Fruit fly (Drosophila melanogaster) whole organism, embryonic: ENCODE data around the gene CG14868.

ENCODE experiments used
- Antp ChIP-seq: fragments of 200-800 bp; sonication (Bioruptor generic); optimal IDR thresholded peaks from 3 replicates; lab custom pipeline; 2016; ENCODE audit warnings: missing biosample characterization, missing genetic modification characterization
- Atf3 ChIP-seq: fragments of 200-800 bp; sonication (Bioruptor generic); optimal IDR thresholded peaks from 3 replicates; lab custom pipeline; 2016; ENCODE audit warnings: missing biosample characterization, missing genetic modification characterization
- BEAF-32 ChIP-seq: fragments of 200-800 bp; sonication (Bioruptor generic); optimal IDR thresholded peaks from 3 replicates; lab custom pipeline; 2017; ENCODE audit warnings: missing biosample characterization, missing genetic modification characterization, mild to moderate bottlenecking, moderate library complexity, missing genetic modification reagents
- Blimp-1 ChIP-seq: fragments of 200-800 bp; sonication (Bioruptor generic); optimal IDR thresholded peaks from 3 replicates; lab custom pipeline; 2018; ENCODE audit warnings: missing biosample characterization, missing genetic modification characterization, mild to moderate bottlenecking, moderate library complexity, missing genetic modification reagents
- CG1024 ChIP-seq: fragments of 200-800 bp; sonication (Bioruptor generic); IDR thresholded peaks from 2 replicates; pipeline ENCODE4 v1.3.6; 2022; ENCODE audit warnings: missing biosample characterization, missing genetic modification characterization
- CG10267 ChIP-seq: fragments of 200-800 bp; sonication (Bioruptor generic); optimal IDR thresholded peaks from 2 replicates; lab custom pipeline; 2018; ENCODE audit warnings: missing biosample characterization, mild to moderate bottlenecking, missing genetic modification characterization, moderate library complexity
- CG11456 ChIP-seq: fragments of 200-800 bp; sonication (Bioruptor generic); IDR thresholded peaks from 3 replicates; pipeline ENCODE4 v1.3.6; 2022; ENCODE audit warnings: missing biosample characterization, missing genetic modification characterization
- CG11560 ChIP-seq: fragments of 200-800 bp; sonication (Bioruptor generic); IDR thresholded peaks from 3 replicates; pipeline ENCODE4 v1.3.6; 2022; ENCODE audit warnings: missing biosample characterization, missing genetic modification characterization
- CG15479 ChIP-seq: fragments of 200-800 bp; sonication (Bioruptor generic); optimal IDR thresholded peaks from 3 replicates; lab custom pipeline; 2019; ENCODE audit warnings: missing biosample characterization, mild to moderate bottlenecking, missing genetic modification characterization, moderate library complexity
- CG1603 ChIP-seq: fragments of 200-800 bp; sonication (Bioruptor generic); optimal IDR thresholded peaks from 2 replicates; lab custom pipeline; 2019; ENCODE audit warnings: missing biosample characterization, mild to moderate bottlenecking, missing genetic modification characterization, moderate library complexity
- CG16863 ChIP-seq: fragments of 200-800 bp; sonication (Bioruptor generic); optimal IDR thresholded peaks from 3 replicates; lab custom pipeline; 2016; ENCODE audit warnings: missing biosample characterization, missing genetic modification characterization
- CG17361 ChIP-seq: fragments of 200-800 bp; sonication (Bioruptor generic); IDR thresholded peaks from 3 replicates; pipeline ENCODE4 v1.3.6; 2022; ENCODE audit warnings: missing biosample characterization, missing genetic modification characterization
- CG17829 ChIP-seq: fragments of 200-800 bp; optimal IDR thresholded peaks from 2 replicates; lab custom pipeline; 2019; ENCODE audit warnings: missing biosample characterization, mild to moderate bottlenecking, missing genetic modification characterization, moderate library complexity
- CG2712 ChIP-seq: fragments of 200-800 bp; optimal IDR thresholded peaks from 3 replicates; lab custom pipeline; 2019; ENCODE audit warnings: missing biosample characterization, mild to moderate bottlenecking, missing genetic modification characterization, moderate library complexity
- CG31441 ChIP-seq: fragments of 200-800 bp; sonication (Bioruptor generic); IDR thresholded peaks from 2 replicates; pipeline ENCODE4 v1.3.6; 2022; ENCODE audit warnings: missing biosample characterization, missing genetic modification characterization
- CG32772 ChIP-seq: fragments of 200-800 bp; sonication (Bioruptor generic); IDR thresholded peaks from 2 replicates; pipeline ENCODE4 v1.3.6; 2022; ENCODE audit warnings: missing biosample characterization, missing genetic modification characterization
- CG4707 ChIP-seq: fragments of 200-800 bp; sonication (Bioruptor generic); optimal IDR thresholded peaks from 2 replicates; lab custom pipeline; 2018; ENCODE audit warnings: missing biosample characterization, mild to moderate bottlenecking, missing genetic modification characterization, moderate library complexity
- CG6813 ChIP-seq: fragments of 200-800 bp; sonication (Bioruptor generic); optimal IDR thresholded peaks from 2 replicates; lab custom pipeline; 2017; ENCODE audit warnings: missing biosample characterization, missing genetic modification characterization, mild to moderate bottlenecking, moderate library complexity, missing genetic modification reagents
- CTCF ChIP-seq: fragments of 200-800 bp; sonication (Bioruptor generic); optimal IDR thresholded peaks from 2 replicates; lab custom pipeline; 2017; ENCODE audit warnings: missing biosample characterization, mild to moderate bottlenecking, missing genetic modification characterization, moderate library complexity
- CoRest ChIP-seq: fragments of 200-800 bp; sonication (Bioruptor generic); optimal IDR thresholded peaks from 3 replicates; lab custom pipeline; 2018; ENCODE audit warnings: missing biosample characterization, mild to moderate bottlenecking, missing genetic modification characterization, moderate library complexity
- CrebB ChIP-seq: fragments of 200-800 bp; sonication (Bioruptor generic); optimal IDR thresholded peaks from 3 replicates; lab custom pipeline; 2018; ENCODE audit warnings: missing biosample characterization, mild to moderate bottlenecking, missing genetic modification characterization
- D19A ChIP-seq: fragments of 200-800 bp; optimal IDR thresholded peaks from 3 replicates; lab custom pipeline; 2019; ENCODE audit warnings: missing biosample characterization, mild to moderate bottlenecking, missing genetic modification characterization, moderate library complexity
- Eip74EF ChIP-seq, 2 experiments: fragments of 200-800 bp in 1 of 2; fragments of >200 bp in 1 of 2; sonication (Bioruptor generic) in 1 of 2; optimal IDR thresholded peaks; 2 replicates each; lab custom pipeline; 2017 to 2019; ENCODE audit warnings: missing biosample characterization in 2 of 2, missing genetic modification characterization in 2 of 2, mild to moderate bottlenecking in 1 of 2, moderate library complexity in 1 of 2
- Elba2 ChIP-seq: fragments of 200-800 bp; sonication (Bioruptor generic); optimal IDR thresholded peaks from 3 replicates; lab custom pipeline; 2016; ENCODE audit warnings: missing biosample characterization, missing genetic modification characterization
- H15 ChIP-seq: fragments of 200-800 bp; sonication (Bioruptor generic); IDR thresholded peaks from 3 replicates; pipeline ENCODE4 v1.3.6; 2022; ENCODE audit warnings: missing biosample characterization, missing genetic modification characterization
- HHEX ChIP-seq: fragments of 200-800 bp; sonication (Bioruptor generic); optimal IDR thresholded peaks from 3 replicates; lab custom pipeline; 2017; ENCODE audit warnings: missing biosample characterization, mild to moderate bottlenecking, missing genetic modification characterization, missing genetic modification reagents
- HLHmδ ChIP-seq: fragments of 200-800 bp; sonication (Bioruptor generic); optimal IDR thresholded peaks from 2 replicates; lab custom pipeline; 2018; ENCODE audit warnings: missing biosample characterization, mild to moderate bottlenecking, missing genetic modification characterization, moderate library complexity
- Hsf ChIP-seq: fragments of 200-800 bp; sonication (Bioruptor generic); optimal IDR thresholded peaks from 3 replicates; lab custom pipeline; 2016; ENCODE audit warnings: missing biosample characterization, missing genetic modification characterization
- Myb ChIP-seq: fragments of 200-800 bp; sonication (Bioruptor generic); optimal IDR thresholded peaks from 2 replicates; lab custom pipeline; 2016; ENCODE audit warnings: missing biosample characterization, missing genetic modification characterization
- Nf-YC ChIP-seq: fragments of 200-800 bp; optimal IDR thresholded peaks from 3 replicates; lab custom pipeline; 2019; ENCODE audit warnings: missing biosample characterization, mild to moderate bottlenecking, missing genetic modification characterization, moderate library complexity
- Opbp ChIP-seq: fragments of 200-800 bp; sonication (Bioruptor generic); IDR thresholded peaks from 3 replicates; pipeline ENCODE4 v1.3.6; 2022; ENCODE audit warnings: missing biosample characterization, missing genetic modification characterization; ENCODE audit not compliant: partially characterized antibody
- Sox102F ChIP-seq: fragments of 200-800 bp; sonication (Bioruptor generic); optimal IDR thresholded peaks from 2 replicates; lab custom pipeline; 2018; ENCODE audit warnings: missing biosample characterization, mild to moderate bottlenecking, missing genetic modification characterization, moderate library complexity
- Usf ChIP-seq: fragments of 200-800 bp; sonication (Bioruptor generic); optimal IDR thresholded peaks from 2 replicates; lab custom pipeline; 2017; ENCODE audit warnings: missing genotype, missing biosample characterization, missing genetic modification characterization
- abd-A ChIP-seq: fragments of 200-800 bp; sonication (Bioruptor generic); optimal IDR thresholded peaks from 3 replicates; lab custom pipeline; 2019; ENCODE audit warnings: missing biosample characterization, mild to moderate bottlenecking, missing genetic modification characterization, moderate library complexity
- ash1 ChIP-seq: fragments of 200-800 bp; sonication (Bioruptor generic); optimal IDR thresholded peaks from 2 replicates; lab custom pipeline; 2018; ENCODE audit warnings: missing biosample characterization, mild to moderate bottlenecking, missing genetic modification characterization
- az2 ChIP-seq: fragments of 200-800 bp; sonication (Bioruptor generic); optimal IDR thresholded peaks from 3 replicates; lab custom pipeline; 2016; ENCODE audit warnings: missing biosample characterization, missing genetic modification characterization
- chm ChIP-seq: fragments of 200-800 bp; sonication (Bioruptor generic); IDR thresholded peaks from 2 replicates; pipeline ENCODE4 v1.3.6; 2022; ENCODE audit warnings: missing biosample characterization, missing genetic modification characterization
- dimm ChIP-seq: fragments of 200-800 bp; sonication (Bioruptor generic); IDR thresholded peaks from 2 replicates; pipeline ENCODE4 v1.3.6; 2022; ENCODE audit warnings: missing biosample characterization, missing genetic modification characterization
- dpn ChIP-seq, 2 experiments: fragments of 200-800 bp; sonication (Bioruptor generic); optimal IDR thresholded peaks; 3 replicates each; lab custom pipeline; 2016; ENCODE audit warnings: missing biosample characterization in 2 of 2, missing genetic modification characterization in 2 of 2
- dysf ChIP-seq: fragments of 200-800 bp; sonication (Bioruptor generic); IDR thresholded peaks from 3 replicates; pipeline ENCODE4 v1.3.6; 2022; ENCODE audit warnings: missing biosample characterization, missing genetic modification characterization
- grau ChIP-seq: fragments of 200-800 bp; optimal IDR thresholded peaks from 3 replicates; lab custom pipeline; 2019; ENCODE audit warnings: missing biosample characterization, mild to moderate bottlenecking, missing genetic modification characterization, moderate library complexity
- hb ChIP-seq: fragments of 200-800 bp; sonication (Bioruptor generic); IDR thresholded peaks from 3 replicates; pipeline ENCODE4 v1.3.6; 2022; ENCODE audit warnings: missing biosample characterization, missing genetic modification characterization; ENCODE audit not compliant: partially characterized antibody
- kay ChIP-seq: fragments of 200-800 bp; sonication (Bioruptor generic); optimal IDR thresholded peaks from 2 replicates; lab custom pipeline; 2016; ENCODE audit warnings: missing biosample characterization, missing genetic modification characterization
- mam ChIP-seq: fragments of 200-800 bp; sonication (Bioruptor generic); optimal IDR thresholded peaks from 3 replicates; lab custom pipeline; 2016; ENCODE audit warnings: missing biosample characterization, missing genetic modification characterization
- pros ChIP-seq: fragments of 200-800 bp; sonication (Bioruptor generic); optimal IDR thresholded peaks from 3 replicates; lab custom pipeline; 2019; ENCODE audit warnings: missing biosample characterization, mild to moderate bottlenecking, missing genetic modification characterization, moderate library complexity
- sd ChIP-seq: fragments of 200-800 bp; sonication (Bioruptor generic); optimal IDR thresholded peaks from 3 replicates; lab custom pipeline; 2018; ENCODE audit warnings: missing biosample characterization, mild to moderate bottlenecking, missing genetic modification characterization, moderate library complexity
- slbo ChIP-seq: fragments of 200-800 bp; sonication (Bioruptor generic); IDR thresholded peaks from 2 replicates; pipeline ENCODE4 v1.3.6; 2022; ENCODE audit warnings: missing biosample characterization, missing genetic modification characterization
- sug ChIP-seq: fragments of 200-800 bp; optimal IDR thresholded peaks from 2 replicates; lab custom pipeline; 2019; ENCODE audit warnings: missing biosample characterization, mild to moderate bottlenecking, missing genetic modification characterization, moderate library complexity
- ttk ChIP-seq: fragments of 200-800 bp; sonication (Bioruptor generic); IDR thresholded peaks from 2 replicates; pipeline ENCODE4 v2.1.2; 2022; ENCODE audit warnings: missing biosample characterization, missing genetic modification characterization
- zen ChIP-seq: fragments of 200-800 bp; sonication (Bioruptor generic); optimal IDR thresholded peaks from 3 replicates; lab custom pipeline; 2018; ENCODE audit warnings: missing biosample characterization, mild to moderate bottlenecking, missing genetic modification characterization, moderate library complexity
- zen2 ChIP-seq: fragments of 200-800 bp; sonication (Bioruptor generic); IDR thresholded peaks from 3 replicates; pipeline ENCODE4 v1.3.6; 2022; ENCODE audit warnings: missing biosample characterization, missing genetic modification characterization; ENCODE audit not compliant: partially characterized antibody

The CG14868 gene

DNA sequence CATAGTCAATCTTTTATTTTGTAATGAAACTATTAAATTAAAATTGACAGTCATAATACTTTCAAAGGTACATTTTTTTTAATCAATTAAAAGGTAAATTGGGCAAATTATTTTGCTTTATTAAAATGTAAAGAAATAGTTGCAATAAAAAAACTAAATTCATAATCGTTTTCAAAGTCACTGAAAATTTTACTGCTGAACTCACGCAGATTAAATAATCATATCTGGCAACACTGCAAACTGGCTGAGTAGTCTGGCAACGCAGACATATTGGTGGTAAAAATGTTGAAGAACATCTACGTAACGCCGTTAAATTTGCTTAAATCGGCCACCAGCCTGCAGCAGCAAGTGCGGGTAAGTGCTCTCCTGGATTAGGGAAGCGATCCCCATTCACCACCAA lies 39.3 kb downstream of the CG14868 start, which contains the start of gene mRpL9 (continued):
- no peak for TF ChIP-seq dysf
- TF ChIP-seq chm (GFP tag; lab: Robert Waterston, UW): no peak
- peak; percentile 40 for TF ChIP-seq mam (GFP tag; lab: Kevin White, UChicago)
- TF ChIP-seq Sox102F (GFP tag; lab: Kevin White, UChicago): no peak
- TF ChIP-seq Usf (GFP tag; lab: Kevin White, UChicago): no peak
- peak; percentile 68 for TF ChIP-seq BEAF-32 (GFP tag; lab: Kevin White, UChicago)
- TF ChIP-seq CG10267 (tag; lab: Kevin White, UChicago): peak; percentile 47
- no peak for TF ChIP-seq CrebB (tag; lab: Kevin White, UChicago)
- no peak for TF ChIP-seq CG16863 (GFP tag; lab: Kevin White, UChicago)
- TF ChIP-seq CG1024 (GFP tag; lab: Robert Waterston, UW): no peak
- peak; percentile 38; the same call in 1 of the 3 replicates for TF ChIP-seq Opbp (GFP tag; lab: Robert Waterston, UW)
- TF ChIP-seq hb: no peak
- no peak for TF ChIP-seq kay
- TF ChIP-seq CG32772: no peak
- TF ChIP-seq CG17361 (GFP tag; lab: Robert Waterston, UW): no peak; the same call in 2 of the 3 replicates
- no peak for TF ChIP-seq HLHmδ
- TF ChIP-seq CoRest (tag; lab: Kevin White, UChicago): peak; percentile 39
- TF ChIP-seq dimm (GFP tag; lab: Robert Waterston, UW): no peak
- peak in 1 of 2 experiments; percentile 34 for TF ChIP-seq dpn (GFP tag; optimal IDR thresholded peaks at IDR 0.05; lab: Kevin White, UChicago)
- TF ChIP-seq CG31441 (GFP tag; lab: Robert Waterston, UW): peak; percentile 98
- no peak for TF ChIP-seq Atf3 (GFP tag; lab: Kevin White, UChicago)
- peak; percentile 17 for TF ChIP-seq Antp (GFP tag; lab: Kevin White, UChicago)
- no peak for TF ChIP-seq CG11560
- no peak for TF ChIP-seq D19A (tag; lab: Kevin White, UChicago)
- no peak for TF ChIP-seq zen2 (GFP tag; lab: Robert Waterston, UW)
- no peak for TF ChIP-seq abd-A (tag; lab: Kevin White, UChicago)
- no peak for TF ChIP-seq CG15479 (GFP tag; lab: Kevin White, UChicago)
- TF ChIP-seq Nf-YC (tag; lab: Kevin White, UChicago): peak; percentile 26
- TF ChIP-seq CG6813 (GFP tag; lab: Kevin White, UChicago): no peak
- no peak for TF ChIP-seq HHEX (GFP tag; lab: Kevin White, UChicago)
- TF ChIP-seq Myb (GFP tag; lab: Kevin White, UChicago): peak; percentile 77
- no peak for TF ChIP-seq az2 (GFP tag; lab: Kevin White, UChicago)
- peak; percentile 32 for TF ChIP-seq CG17829 (tag; lab: Kevin White, UChicago)
- TF ChIP-seq Blimp-1 (GFP tag; lab: Kevin White, UChicago): no peak
- TF ChIP-seq Hsf: no peak
- no peak; the same call in 2 of the 3 replicates for TF ChIP-seq CG11456
- TF ChIP-seq ash1: no peak
- no peak for TF ChIP-seq H15
- peak; percentile 39 for TF ChIP-seq grau (tag; lab: Kevin White, UChicago)
- peak; percentile 26 for TF ChIP-seq CTCF (GFP tag; lab: Kevin White, UChicago)
- TF ChIP-seq ttk (GFP tag; lab: Robert Waterston, UW): no peak
- TF ChIP-seq sug (tag; lab: Kevin White, UChicago): peak; percentile 34
- TF ChIP-seq Elba2 (GFP tag; lab: Kevin White, UChicago): no peak
- TF ChIP-seq sd: no peak
- no peak for TF ChIP-seq Eip74EF (GFP tag; optimal IDR thresholded peaks at IDR 0.05; lab: Kevin White, UChicago)
- no peak for TF ChIP-seq zen (tag; lab: Kevin White, UChicago)
- no peak for TF ChIP-seq CG4707
- TF ChIP-seq CG1603 (tag; lab: Kevin White, UChicago): peak; percentile 61
- peak; percentile 63 for TF ChIP-seq slbo (GFP tag; lab: Robert Waterston, UW)
- peak; percentile 34 for TF ChIP-seq CG2712 (tag; lab: Kevin White, UChicago)
- no peak for TF ChIP-seq pros (GFP tag; lab: Kevin White, UChicago)
